Fruit fly (Drosophila melanogaster) Kc167 (cell line): ENCODE measurements around the gene modSP.

Experiments
- Myc ChIP-seq: fragments of >200 bp; optimal IDR thresholded peaks from 2 replicates; lab custom pipeline; 2017; ENCODE audit warnings: missing external identifiers
- Sin3A ChIP-seq: fragments of >200 bp; optimal IDR thresholded peaks from 2 replicates; lab custom pipeline; 2018; ENCODE audit warnings: missing external identifiers
- h ChIP-seq: fragments of >200 bp; optimal IDR thresholded peaks from 3 replicates; lab custom pipeline; 2018; ENCODE audit warnings: missing external identifiers
- insv ChIP-seq: fragments of >200 bp; optimal IDR thresholded peaks from 3 replicates; lab custom pipeline; 2018; ENCODE audit warnings: missing external identifiers
- psq ChIP-seq: fragments of >200 bp; optimal IDR thresholded peaks from 2 replicates; lab custom pipeline; 2017; ENCODE audit warnings: missing external identifiers
- ttk ChIP-seq: sonication (Bioruptor generic); optimal IDR thresholded peaks from 2 replicates; lab custom pipeline; 2017; ENCODE audit warnings: missing external identifiers

modSP gene

dm6 chr3R:16625844-16626430, 29.5 kb downstream of the modSP start:
- TF ChIP-seq insv (lab: Kevin White, UChicago) (no peak), ttk (no peak), Myc (no peak), h (lab: Kevin White, UChicago) (no peak), psq (lab: Kevin White, UChicago) (no peak), Sin3A (no peak)

- TF ChIP-seq ttk (no peak), psq (lab: Kevin White, UChicago) (no peak), h (lab: Kevin White, UChicago) (no peak), insv (lab: Kevin White, UChicago) (no peak), Myc (no peak), Sin3A (no peak)
Observed at dm6 chr3R:16624750-16625549, 30.5 kb downstream of the modSP start, which contains the start of gene Fas1. Fas1 (plus strand) TSS chr3R:16625238.

dm6 chr3R:16624371-16624749, 31.1 kb downstream of the modSP start, which contains the start of gene Ccdc114:
Ccdc114 (minus strand) TSS chr3R:16624717.
- TF ChIP-seq h (lab: Kevin White, UChicago) = no peak
- TF ChIP-seq Sin3A = no peak
- no peak for TF ChIP-seq insv (lab: Kevin White, UChicago)
- no peak for TF ChIP-seq psq (lab: Kevin White, UChicago)
- TF ChIP-seq Myc = no peak
- TF ChIP-seq ttk = no peak

- TF ChIP-seq ttk (no peak), Sin3A (no peak), insv (lab: Kevin White, UChicago) (no peak), psq (lab: Kevin White, UChicago) (no peak), h (lab: Kevin White, UChicago) (no peak), Myc (no peak)
Observed at dm6 chr3R:16620478-16620877, 35.0 kb downstream of the modSP start, which contains the start of gene CG14893. CG14893 (plus strand) TSS chr3R:16620778.

dm6 chr3R:16617650-16618049, 37.8 kb downstream of the modSP start, which contains the start of gene CG17560:
CG17560 (plus strand) TSS chr3R:16617950.
- no peak for TF ChIP-seq ttk
- no peak for TF ChIP-seq psq (lab: Kevin White, UChicago)
- no peak for TF ChIP-seq Myc
- no peak for TF ChIP-seq h (lab: Kevin White, UChicago)
- no peak for TF ChIP-seq Sin3A
- TF ChIP-seq insv (lab: Kevin White, UChicago) = no peak

dm6 chr3R:16615009-16615408, 40.5 kb downstream of the modSP start, which contains the start of gene CG17562:
CG17562 (plus strand) TSS chr3R:16615309.
- TF ChIP-seq ttk (no peak), Myc (no peak), Sin3A (no peak), h (lab: Kevin White, UChicago) (no peak), psq (lab: Kevin White, UChicago) (no peak), insv (lab: Kevin White, UChicago) (no peak)

dm6 chr3R:16614241-16614640, 41.2 kb downstream of the modSP start, which contains the start of gene CG10340:
CG10340 (minus strand) TSS chr3R:16614391.
- TF ChIP-seq Sin3A = no peak
- no peak for TF ChIP-seq insv (lab: Kevin White, UChicago)
- TF ChIP-seq Myc = no peak
- TF ChIP-seq ttk = no peak
- TF ChIP-seq psq (lab: Kevin White, UChicago) = no peak
- TF ChIP-seq h (lab: Kevin White, UChicago) = no peak

- TF ChIP-seq Myc (no peak), Sin3A (no peak), psq (lab: Kevin White, UChicago) (no peak), insv (lab: Kevin White, UChicago) (no peak), h (lab: Kevin White, UChicago) (no peak), ttk (no peak)
Observed at dm6 chr3R:16613300-16613699, 42.2 kb downstream of the modSP start, which contains the start of gene CG12783. CG12783 (minus strand) TSS chr3R:16613400.

dm6 chr3R:16611240-16611639, 44.2 kb downstream of the modSP start:
- TF ChIP-seq insv (lab: Kevin White, UChicago) = no peak
- TF ChIP-seq Sin3A = no peak
- no peak for TF ChIP-seq ttk
- TF ChIP-seq Myc = no peak
- TF ChIP-seq h (lab: Kevin White, UChicago) = no peak
- no peak for TF ChIP-seq psq (lab: Kevin White, UChicago)

- TF ChIP-seq Myc (no peak), Sin3A (no peak), h (lab: Kevin White, UChicago) (no peak), insv (lab: Kevin White, UChicago) (no peak), ttk (no peak), psq (lab: Kevin White, UChicago) (no peak)
Observed at dm6 chr3R:16608920-16609319, 46.5 kb downstream of the modSP start, which contains the start of gene NPF. NPF (plus strand) TSS chr3R:16609220.

- TF ChIP-seq ttk (no peak), Myc (no peak), h (lab: Kevin White, UChicago) (no peak), psq (lab: Kevin White, UChicago) (no peak), Sin3A (no peak), insv (lab: Kevin White, UChicago) (no peak)
Observed at dm6 chr3R:16605929-16606328, 49.5 kb downstream of the modSP start.

dm6 chr3R:16604715-16605114, 50.7 kb downstream of the modSP start, which contains the start of gene CG10345:
CG10345 (minus strand) TSS chr3R:16604861.
- no peak for TF ChIP-seq Myc
- TF ChIP-seq insv (lab: Kevin White, UChicago) = no peak
- no peak for TF ChIP-seq psq (lab: Kevin White, UChicago)
- TF ChIP-seq Sin3A = no peak
- no peak for TF ChIP-seq ttk
- no peak for TF ChIP-seq h (lab: Kevin White, UChicago)
